Worm (Caenorhabditis elegans): Measurements from ENCODE around the gene ptp-5.1.

- TF ChIP-seq irx-1 (tag; optimal IDR thresholded peaks at IDR 0.05) (no peak), nhr-76 (tag; optimal IDR thresholded peaks at IDR 0.05) (no peak), unc-98 (GFP tag; IDR thresholded peaks at IDR 0.05) (no peak), ces-1 (GFP tag; optimal IDR thresholded peaks at IDR 0.05) (no peak), mep-1 (tag; optimal IDR thresholded peaks at IDR 0.05) (no peak), unc-62 (GFP tag; optimal IDR thresholded peaks at IDR 0.05) (no peak), nhr-237 (tag; optimal IDR thresholded peaks at IDR 0.05) (no peak), nhr-77 (tag; optimal IDR thresholded peaks at IDR 0.05) (no peak), mab-9 (GFP tag; IDR thresholded peaks at IDR 0.05) (no peak), elt-3 (tag; optimal IDR thresholded peaks at IDR 0.05) (peak in 2 of 6 experiments; percentile 17 to 22)
Measured at ce11 chrIV:5216349-5216748, 50.2 kb downstream of the ptp-5.1 start.

All from whole organism, L1 larva.